Worm (Caenorhabditis elegans) whole organism, L3 larva: ENCODE data around the gene F59A7.14.

Experiments
- ZK546.5 ChIP-seq: sonication (generic microtip); optimal IDR thresholded peaks from 2 replicates; lab custom pipeline; 2017; ENCODE audit warnings: missing biosample characterization, missing genetic modification characterization
- aly-2 ChIP-seq: fragments of 150-350 bp; optimal IDR thresholded peaks from 2 replicates; lab custom pipeline; 2014; ENCODE audit warnings: missing biosample characterization, missing genetic modification characterization
- ama-1 ChIP-seq: fragments of 150-350 bp; optimal IDR thresholded peaks from 2 replicates; lab custom pipeline; 2018
- ceh-28 ChIP-seq: fragments of 150-350 bp; optimal IDR thresholded peaks from 2 replicates; lab custom pipeline; 2014; ENCODE audit warnings: missing biosample characterization, missing genetic modification reagents, missing genetic modification characterization
- ceh-82 ChIP-seq: fragments of 150-350 bp; optimal IDR thresholded peaks from 2 replicates; lab custom pipeline; 2014; ENCODE audit warnings: missing biosample characterization, missing genetic modification characterization
- daf-12 ChIP-seq: fragments of 150-350 bp; optimal IDR thresholded peaks from 2 replicates; lab custom pipeline; 2014; ENCODE audit warnings: missing biosample characterization, missing genetic modification reagents, missing genetic modification characterization
- egl-27 ChIP-seq: sonication (generic microtip); optimal IDR thresholded peaks from 4 replicates; lab custom pipeline; 2017; ENCODE audit warnings: missing biosample characterization, missing genetic modification reagents, missing genetic modification characterization
- egl-5 ChIP-seq: fragments of 150-350 bp; optimal IDR thresholded peaks from 2 replicates; lab custom pipeline; 2017; ENCODE audit warnings: missing biosample characterization, missing genetic modification reagents, missing genetic modification characterization, inconsistent platforms
- elt-1 ChIP-seq: fragments of 150-350 bp; optimal IDR thresholded peaks from 2 replicates; lab custom pipeline; 2014; ENCODE audit warnings: missing biosample characterization, missing genetic modification characterization
- elt-2 ChIP-seq: sonication (generic microtip); optimal IDR thresholded peaks from 2 replicates; lab custom pipeline; 2016; ENCODE audit warnings: missing genetic modification reagents, mild to moderate bottlenecking, missing genetic modification characterization, missing compliant biosample characterization
- eor-1 ChIP-seq, 2 experiments: fragments of 150-350 bp; optimal IDR thresholded peaks; 2 replicates each; lab custom pipeline; 2014 to 2018; ENCODE audit warnings: missing biosample characterization in 2 of 2, missing genetic modification characterization in 2 of 2
- fkh-10 ChIP-seq: sonication (generic microtip); optimal IDR thresholded peaks from 2 replicates; lab custom pipeline; 2017; ENCODE audit warnings: missing biosample characterization, missing genetic modification reagents, missing genetic modification characterization
- fkh-2 ChIP-seq: fragments of 150-350 bp; optimal IDR thresholded peaks from 2 replicates; lab custom pipeline; 2014; ENCODE audit warnings: missing biosample characterization, missing genetic modification reagents, missing genetic modification characterization
- jun-1 ChIP-seq: fragments of 150-350 bp; optimal IDR thresholded peaks from 2 replicates; lab custom pipeline; 2014; ENCODE audit warnings: missing biosample characterization, missing genetic modification reagents, missing genetic modification characterization
- lin-15B ChIP-seq: fragments of 150-350 bp; optimal IDR thresholded peaks from 2 replicates; lab custom pipeline; 2014; ENCODE audit warnings: missing biosample characterization, missing genetic modification characterization
- lin-39 ChIP-seq: fragments of 150-350 bp; optimal IDR thresholded peaks from 2 replicates; lab custom pipeline; 2018; ENCODE audit warnings: missing biosample characterization, missing genetic modification reagents, missing genetic modification characterization
- mdl-1 ChIP-seq: fragments of 150-350 bp; optimal IDR thresholded peaks from 2 replicates; lab custom pipeline; 2014; ENCODE audit warnings: missing biosample characterization, missing genetic modification characterization
- nfya-1 ChIP-seq: sonication (generic microtip); optimal IDR thresholded peaks from 2 replicates; lab custom pipeline; 2017; ENCODE audit warnings: missing genetic modification characterization, mild to moderate bottlenecking, missing compliant biosample characterization, antibody characterized with exemption, moderate library complexity; ENCODE audit not compliant: insufficient read depth
- nhr-12 ChIP-seq: fragments of 150-350 bp; optimal IDR thresholded peaks from 2 replicates; lab custom pipeline; 2014; ENCODE audit warnings: missing biosample characterization, missing genetic modification characterization
- nhr-23 ChIP-seq: fragments of 150-350 bp; optimal IDR thresholded peaks from 2 replicates; lab custom pipeline; 2014; ENCODE audit warnings: missing biosample characterization, missing genetic modification reagents, missing genetic modification characterization
- nhr-237 ChIP-seq: fragments of 150-350 bp; optimal IDR thresholded peaks from 2 replicates; lab custom pipeline; 2014; ENCODE audit warnings: missing biosample characterization, missing genetic modification characterization
- nhr-25 ChIP-seq: sonication (generic microtip); optimal IDR thresholded peaks from 2 replicates; lab custom pipeline; 2017; ENCODE audit warnings: missing biosample characterization, missing genetic modification characterization
- nhr-43 ChIP-seq: sonication (generic microtip); optimal IDR thresholded peaks from 2 replicates; lab custom pipeline; 2016; ENCODE audit warnings: mild to moderate bottlenecking, missing genetic modification characterization, missing compliant biosample characterization; ENCODE audit not compliant: poor library complexity, severe bottlenecking
- nhr-67 ChIP-seq: fragments of 150-350 bp; optimal IDR thresholded peaks from 2 replicates; lab custom pipeline; 2014; ENCODE audit warnings: missing biosample characterization, missing genetic modification characterization
- nhr-76 ChIP-seq: fragments of 150-350 bp; sonication (generic microtip); optimal IDR thresholded peaks from 5 replicates; lab custom pipeline; 2014; ENCODE audit warnings: missing biosample characterization, missing genetic modification characterization
- pha-4 ChIP-seq: fragments of 150-350 bp; optimal IDR thresholded peaks from 2 replicates; lab custom pipeline; 2014; ENCODE audit warnings: missing biosample characterization, missing genetic modification reagents, missing genetic modification characterization
- pqm-1 ChIP-seq: fragments of 150-350 bp; optimal IDR thresholded peaks from 2 replicates; lab custom pipeline; 2017; ENCODE audit warnings: missing biosample characterization, missing genetic modification characterization, inconsistent platforms
- sea-2 ChIP-seq: fragments of 150-350 bp; sonication (generic microtip); optimal IDR thresholded peaks from 4 replicates; lab custom pipeline; 2014; ENCODE audit warnings: missing biosample characterization, missing genetic modification reagents, missing genetic modification characterization
- skn-1 ChIP-seq: fragments of 150-350 bp; optimal IDR thresholded peaks from 2 replicates; lab custom pipeline; 2014; ENCODE audit warnings: missing biosample characterization, missing genetic modification characterization
- snpc-4 ChIP-seq: fragments of 150-350 bp; optimal IDR thresholded peaks from 2 replicates; lab custom pipeline; 2014; ENCODE audit warnings: missing biosample characterization, missing genetic modification characterization
- tbx-2 ChIP-seq: sonication (generic microtip); optimal IDR thresholded peaks from 2 replicates; lab custom pipeline; 2016; ENCODE audit warnings: mild to moderate bottlenecking, missing genetic modification characterization, missing compliant biosample characterization
- unc-39 ChIP-seq: sonication (generic microtip); optimal IDR thresholded peaks from 4 replicates; lab custom pipeline; 2017; ENCODE audit warnings: missing biosample characterization, missing genetic modification characterization
- unc-62 ChIP-seq: fragments of 150-350 bp; sonication (generic microtip); optimal IDR thresholded peaks from 4 replicates; lab custom pipeline; 2014; ENCODE audit warnings: missing biosample characterization, missing genetic modification reagents, missing genetic modification characterization
- ztf-11 ChIP-seq: fragments of 150-350 bp; optimal IDR thresholded peaks from 2 replicates; lab custom pipeline; 2014; ENCODE audit warnings: missing biosample characterization, missing genetic modification characterization

The F59A7.14 gene

DNA sequence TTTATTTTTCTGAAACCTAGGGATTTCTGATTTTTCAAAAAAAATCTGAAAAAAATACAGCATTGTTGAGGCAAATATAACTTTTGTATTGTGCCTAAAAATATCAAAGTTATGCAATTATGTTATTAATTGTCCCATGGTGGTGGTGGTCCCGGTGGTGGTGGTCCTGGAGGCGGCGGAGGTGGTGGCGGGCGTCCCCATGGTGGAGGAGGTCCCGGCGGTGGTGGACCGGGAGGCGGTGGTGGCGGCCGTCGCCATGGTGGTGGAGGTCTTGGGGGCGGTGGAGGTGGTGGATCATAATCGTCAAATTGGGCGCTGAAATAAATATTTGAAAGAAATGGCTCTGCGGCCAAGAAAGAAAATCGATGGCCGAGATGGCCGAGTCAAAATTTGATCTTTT lies 32.0 kb downstream of the F59A7.14 start:
- TF ChIP-seq nhr-67 (no peak), snpc-4 (tag; lab: Kevin White, UChicago) (no peak), aly-2 (tag; lab: Kevin White, UChicago) (no peak), eor-1 (tag; optimal IDR thresholded peaks at IDR 0.05; lab: Kevin White, UChicago) (no peak), daf-12 (no peak), elt-2 (no peak), fkh-2 (no peak), fkh-10 (GFP tag; lab: Kevin White, UChicago) (no peak), ztf-11 (no peak), unc-62 (GFP tag; lab: Kevin White, UChicago) (no peak), nhr-237 (tag; lab: Kevin White, UChicago) (no peak), lin-15B (tag; lab: Kevin White, UChicago) (no peak)

DNA sequence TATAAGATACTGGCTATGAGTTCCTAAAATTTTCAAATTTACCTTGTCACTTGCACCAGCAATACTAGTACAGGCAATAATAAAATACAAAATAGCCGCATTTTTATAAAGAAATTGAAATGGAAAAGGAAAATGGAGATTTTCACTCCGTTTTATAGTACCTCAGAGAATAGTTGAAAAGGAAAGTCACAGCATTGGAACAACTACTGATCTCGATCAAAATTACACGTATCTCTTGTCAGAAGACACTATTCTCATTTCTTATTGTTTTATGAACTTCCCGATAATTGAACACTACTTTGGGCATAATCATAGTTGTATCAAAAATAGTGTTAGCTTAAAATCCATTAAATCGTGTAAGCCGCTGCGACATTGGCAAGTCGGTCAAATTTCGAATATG lies 32.7 kb downstream of the F59A7.14 start, which contains the start of gene Y40B10A.11:
Y40B10A.11 (minus strand) TSS at position 101 of the 400 bp plus-strand sequence.
- TF ChIP-seq nhr-43 (tag; lab: Kevin White, UChicago) (no peak), pqm-1 (no peak), lin-39 (no peak)

DNA sequence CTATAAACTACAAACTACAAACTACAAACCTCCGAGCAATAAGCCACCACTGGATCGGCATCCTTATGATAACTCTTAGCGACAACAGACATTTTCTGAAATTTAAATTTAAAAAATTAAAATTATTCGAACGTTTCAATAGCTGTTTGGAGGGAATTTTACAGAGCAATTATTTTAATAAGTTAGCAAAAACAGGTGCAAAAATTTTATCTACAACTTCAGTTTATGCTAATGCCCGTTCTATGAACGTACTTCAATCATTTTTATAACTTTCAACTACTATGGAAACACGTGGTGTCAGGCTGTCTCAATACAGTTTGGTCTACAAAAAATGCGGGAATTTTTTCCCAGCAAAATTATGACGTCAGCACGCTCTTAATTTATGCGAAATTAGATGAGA lies 34.7 kb downstream of the F59A7.14 start, which contains the start of gene comt-5:
comt-5 (minus strand) TSS at position 101 of the 400 bp plus-strand sequence.
- TF ChIP-seq daf-12 (no peak), lin-39 (no peak), pha-4 (tag; lab: Kevin White, UChicago) (no peak), nhr-23 (tag; lab: Kevin White, UChicago) (no peak), nhr-76 (tag; lab: Kevin White, UChicago) (no peak), jun-1 (tag; lab: Kevin White, UChicago) (no peak), nhr-67 (no peak), tbx-2 (no peak), nhr-25 (tag; lab: Kevin White, UChicago) (no peak), eor-1 (tag; optimal IDR thresholded peaks at IDR 0.05; lab: Kevin White, UChicago) (no peak), egl-27 (tag; lab: Kevin White, UChicago) (no peak), ztf-11 (no peak), elt-1 (tag; lab: Kevin White, UChicago) (no peak), sea-2 (no peak), aly-2 (tag; lab: Kevin White, UChicago) (no peak), nhr-237 (tag; lab: Kevin White, UChicago) (no peak)

ce11 chrV:2054254-2054653 lies 35.5 kb downstream of the F59A7.14 start:
- TF ChIP-seq nhr-25 (tag; lab: Kevin White, UChicago) (no peak), egl-27 (tag; lab: Kevin White, UChicago) (no peak), elt-1 (tag; lab: Kevin White, UChicago) (no peak), ceh-82 (no peak), snpc-4 (tag; lab: Kevin White, UChicago) (no peak)
- TF ChIP-seq, all 47 proteins: peak for 0

DNA sequence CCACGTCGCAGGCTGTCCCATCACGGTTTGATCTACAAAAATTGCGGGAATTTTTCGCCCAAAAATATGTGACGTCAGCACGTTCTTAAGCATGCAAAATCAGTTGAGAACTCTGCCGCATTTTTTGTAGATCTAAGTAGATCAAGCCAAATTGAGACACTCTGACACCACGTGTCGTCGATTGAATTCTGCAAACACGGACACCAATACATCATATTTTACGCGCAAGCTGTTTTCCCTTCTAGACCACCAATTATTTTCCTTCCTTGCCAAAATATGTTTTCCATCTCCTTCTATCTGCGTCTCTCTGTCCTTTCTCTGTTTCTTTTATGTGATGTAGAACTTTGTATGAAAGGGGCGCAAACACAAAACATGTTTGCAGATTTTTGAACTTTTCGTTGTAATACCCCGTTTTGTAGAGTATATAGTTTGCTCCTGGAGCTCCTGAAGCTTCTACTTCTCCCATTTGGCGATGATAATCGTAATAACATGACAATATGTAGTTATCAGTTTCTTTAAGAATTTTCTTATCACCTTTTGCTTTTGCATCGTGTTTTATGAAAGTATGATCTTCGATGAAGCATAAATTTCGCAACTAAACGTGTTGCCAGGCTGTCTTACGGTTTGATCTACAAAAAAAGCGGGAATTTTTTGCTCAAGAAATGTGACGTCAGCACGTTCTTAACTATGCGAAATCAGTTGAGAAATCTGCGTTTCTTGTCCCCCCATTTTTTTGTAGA lies 37.1 kb downstream of the F59A7.14 start:
- TF ChIP-seq skn-1 (tag; lab: Kevin White, UChicago) (no peak), nhr-25 (tag; lab: Kevin White, UChicago) (no peak), elt-2 (peak; percentile 63), ZK546.5 (tag; lab: Kevin White, UChicago) (no peak), pqm-1 (peak; percentile 28), nhr-12 (tag; lab: Kevin White, UChicago) (no peak), pha-4 (tag; lab: Kevin White, UChicago) (peak; percentile 58), egl-5 (tag; lab: Kevin White, UChicago) (no peak), eor-1 (tag; optimal IDR thresholded peaks at IDR 0.05; lab: Kevin White, UChicago) (no peak), lin-15B (tag; lab: Kevin White, UChicago) (peak; percentile 8), nhr-76 (tag; lab: Kevin White, UChicago) (peak; percentile 25)

DNA sequence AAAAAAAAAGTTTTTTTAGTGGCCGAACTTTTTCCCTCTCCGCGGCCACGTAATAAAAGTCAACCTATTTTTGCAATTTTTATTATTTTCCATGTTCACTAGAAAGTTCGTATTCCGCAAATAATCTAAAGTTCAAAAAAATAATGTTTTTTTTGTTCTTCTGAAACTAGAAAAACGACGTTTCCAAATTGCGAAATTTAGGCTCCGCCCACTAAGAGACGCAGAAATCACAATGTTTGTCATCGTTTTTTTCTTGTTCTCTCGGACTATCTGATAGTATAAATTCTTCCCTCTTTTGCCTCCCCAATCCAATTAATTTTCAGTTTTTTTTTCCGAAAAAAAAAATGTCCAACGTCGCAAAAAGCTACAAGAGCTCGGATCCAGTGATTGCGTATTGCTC lies 38.5 kb downstream of the F59A7.14 start, which contains the start of gene comt-3:
comt-3 (plus strand) TSS at position 214 of the 400 bp plus-strand sequence.
- TF ChIP-seq ZK546.5 (tag; lab: Kevin White, UChicago) (no peak), aly-2 (tag; lab: Kevin White, UChicago) (no peak), fkh-2 (no peak), jun-1 (tag; lab: Kevin White, UChicago) (no peak), mdl-1 (no peak), unc-62 (GFP tag; lab: Kevin White, UChicago) (no peak), ama-1 (lab: Kevin White, UChicago) (no peak), nhr-23 (tag; lab: Kevin White, UChicago) (no peak), nhr-237 (tag; lab: Kevin White, UChicago) (no peak), ceh-82 (no peak), ceh-28 (tag; lab: Kevin White, UChicago) (no peak), tbx-2 (no peak), pha-4 (tag; lab: Kevin White, UChicago) (no peak), unc-39 (tag; lab: Kevin White, UChicago) (no peak), nfya-1 (no peak)
- TF ChIP-seq, all 47 proteins: peak for 0
